Worm (Caenorhabditis elegans) whole organism, early embryonic: ENCODE measurements around the gene str-68.
"Not testable (repeated sequence)": the region's sequence is repeated elsewhere in the genome, so short reads cannot be mapped to it uniquely, and the experiment has no call there.

ENCODE experiments used
- F13C5.2 ChIP-seq: sonication (generic microtip); optimal IDR thresholded peaks from 2 replicates; lab custom pipeline; 2017; ENCODE audit warnings: mild to moderate bottlenecking, missing genetic modification characterization, inconsistent platforms, missing compliant biosample characterization
- ama-1 ChIP-seq: fragments of 150-350 bp; optimal IDR thresholded peaks from 2 replicates; lab custom pipeline; 2014
- scrt-1 ChIP-seq: fragments of 200-800 bp; sonication (Bioruptor generic); IDR thresholded peaks from 2 replicates; pipeline ENCODE4 v1.3.6; 2022; ENCODE audit warnings: missing genetic modification characterization, missing compliant biosample characterization

ce11 chrV:3102049-3102448 lies 5.3 kb downstream of the str-68 start, which contains the start of gene Y73C8C.4:
- not testable (repeated sequence) for TF ChIP-seq scrt-1; ama-1 (lab: Kevin White, UChicago); F13C5.2 (tag; lab: Kevin White, UChicago)
